Fruit fly (Drosophila melanogaster) whole organism, wandering third instar larva: ENCODE measurements around the gene CG15027.

Source experiments
- Dfd ChIP-seq: fragments of >200 bp; optimal IDR thresholded peaks from 2 replicates; lab custom pipeline; 2017; ENCODE audit warnings: missing biosample characterization, missing genetic modification characterization
- Hr78 ChIP-seq: fragments of >200 bp; optimal IDR thresholded peaks from 2 replicates; lab custom pipeline; 2017; ENCODE audit warnings: missing biosample characterization, missing genetic modification characterization
- Mio ChIP-seq: sonication (Bioruptor generic); optimal IDR thresholded peaks from 2 replicates; lab custom pipeline; 2016; ENCODE audit warnings: missing biosample characterization, missing genetic modification characterization
- dsf ChIP-seq: sonication (Bioruptor generic); optimal IDR thresholded peaks from 2 replicates; lab custom pipeline; 2016; ENCODE audit warnings: missing biosample characterization, missing genetic modification characterization, borderline replicate concordance
- fru ChIP-seq: fragments of 200-800 bp; sonication (Bioruptor generic); optimal IDR thresholded peaks from 3 replicates; lab custom pipeline; 2016; ENCODE audit warnings: missing biosample characterization, mild to moderate bottlenecking, missing genetic modification characterization
- lola ChIP-seq: fragments of >200 bp; optimal IDR thresholded peaks from 2 replicates; lab custom pipeline; 2017; ENCODE audit warnings: missing biosample characterization, missing genetic modification characterization
- tai ChIP-seq: sonication (Bioruptor generic); optimal IDR thresholded peaks from 2 replicates; lab custom pipeline; 2016; ENCODE audit warnings: missing biosample characterization, missing genetic modification characterization

DNA sequence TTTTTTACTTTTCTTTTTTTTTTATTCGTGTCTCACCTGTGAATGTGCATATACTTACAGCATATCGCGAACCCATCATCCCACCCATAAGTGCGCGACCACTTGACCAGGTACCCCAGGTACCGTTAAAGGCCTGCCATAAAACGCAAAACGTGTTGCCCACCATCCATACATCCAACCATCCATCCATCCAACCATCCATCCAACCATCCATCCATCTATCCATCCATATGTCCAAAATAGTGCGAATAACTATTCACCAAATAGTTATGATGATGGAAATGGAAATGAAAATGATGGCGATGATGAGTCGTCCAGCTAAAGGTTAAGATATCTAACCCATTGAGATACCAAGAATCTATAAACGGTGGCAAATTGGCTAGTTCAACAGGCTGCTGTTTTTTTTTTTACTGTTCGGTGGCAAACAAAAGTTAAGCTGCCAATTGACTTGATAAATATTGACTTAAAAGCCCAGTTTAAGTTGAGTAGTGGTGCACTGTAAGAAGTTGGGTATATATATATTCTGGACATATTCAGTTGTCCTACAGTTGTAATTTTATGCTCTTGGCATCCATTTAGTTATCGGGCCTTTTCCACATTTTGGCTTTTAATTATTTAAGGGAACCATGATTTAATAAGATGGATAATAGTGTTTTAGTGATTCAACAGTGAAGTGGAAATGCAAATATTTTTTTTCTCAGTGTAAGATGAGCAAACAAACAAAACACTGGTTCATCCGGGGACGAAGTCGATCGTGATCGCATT is 42.4 kb upstream of the CG15027 start:
- TF ChIP-seq Hr78 (no peak), fru (GFP tag; lab: Kevin White, UChicago) (no peak), Mio (GFP tag; lab: Kevin White, UChicago) (no peak), lola (no peak), tai (GFP tag; lab: Kevin White, UChicago) (no peak), Dfd (no peak), dsf (GFP tag; lab: Kevin White, UChicago) (no peak)
